Fruit fly (Drosophila melanogaster) whole organism, embryonic: Measurements from ENCODE around the gene Vps52.
A peak's percentile ranks its signal among the peaks of the same experiment; 100 is the strongest.

ENCODE experiments used
- Bgb ChIP-seq: fragments of 200-800 bp; sonication (Bioruptor generic); IDR thresholded peaks from 2 replicates; pipeline ENCODE4 v1.3.6; 2022; ENCODE audit warnings: missing biosample characterization, missing genetic modification characterization; ENCODE audit not compliant: partially characterized antibody
- CG10147 ChIP-seq: fragments of 200-800 bp; sonication (Bioruptor generic); optimal IDR thresholded peaks from 2 replicates; lab custom pipeline; 2019; ENCODE audit warnings: missing biosample characterization, mild to moderate bottlenecking, missing genetic modification characterization, moderate library complexity
- CG10267 ChIP-seq: fragments of 200-800 bp; sonication (Bioruptor generic); optimal IDR thresholded peaks from 2 replicates; lab custom pipeline; 2018; ENCODE audit warnings: missing biosample characterization, mild to moderate bottlenecking, missing genetic modification characterization, moderate library complexity
- CG10654 ChIP-seq: fragments of 200-800 bp; sonication (Bioruptor generic); optimal IDR thresholded peaks from 2 replicates; lab custom pipeline; 2016; ENCODE audit warnings: missing biosample characterization, missing genetic modification characterization
- CG11695 ChIP-seq: fragments of 200-800 bp; sonication (Bioruptor generic); IDR thresholded peaks from 3 replicates; pipeline ENCODE4 v1.3.6; 2022; ENCODE audit warnings: missing biosample characterization, missing genetic modification characterization
- CG12391 ChIP-seq: fragments of 200-800 bp; sonication (Bioruptor generic); optimal IDR thresholded peaks from 3 replicates; lab custom pipeline; 2018; ENCODE audit warnings: missing biosample characterization, mild to moderate bottlenecking, missing genetic modification characterization, moderate library complexity
- CG13123 ChIP-seq: fragments of 200-800 bp; sonication (Bioruptor generic); optimal IDR thresholded peaks from 2 replicates; lab custom pipeline; 2016; ENCODE audit warnings: missing biosample characterization, missing genetic modification characterization
- CG13424 ChIP-seq: fragments of 200-800 bp; sonication (Bioruptor generic); optimal IDR thresholded peaks from 2 replicates; lab custom pipeline; 2019; ENCODE audit warnings: missing biosample characterization, mild to moderate bottlenecking, missing genetic modification characterization, moderate library complexity
- CG13624 ChIP-seq: fragments of 200-800 bp; sonication (Bioruptor generic); optimal IDR thresholded peaks from 2 replicates; lab custom pipeline; 2016; ENCODE audit warnings: missing biosample characterization, missing genetic modification characterization
- CG15269 ChIP-seq: fragments of 200-800 bp; sonication (Bioruptor generic); optimal IDR thresholded peaks from 2 replicates; lab custom pipeline; 2018; ENCODE audit warnings: missing biosample characterization, mild to moderate bottlenecking, missing genetic modification characterization, moderate library complexity
- CG15514 ChIP-seq: fragments of 200-800 bp; sonication (Bioruptor generic); optimal IDR thresholded peaks from 3 replicates; lab custom pipeline; 2017; ENCODE audit warnings: missing biosample characterization, missing genetic modification characterization, mild to moderate bottlenecking, moderate library complexity, missing genetic modification reagents
- CG1602 ChIP-seq: fragments of 200-800 bp; sonication (Bioruptor generic); optimal IDR thresholded peaks from 3 replicates; lab custom pipeline; 2016; ENCODE audit warnings: missing biosample characterization, missing genetic modification characterization
- CG17912 ChIP-seq: fragments of 200-800 bp; sonication (Bioruptor generic); optimal IDR thresholded peaks from 2 replicates; lab custom pipeline; 2018; ENCODE audit warnings: missing biosample characterization, mild to moderate bottlenecking, missing genetic modification characterization
- CG18011 ChIP-seq: fragments of 200-800 bp; sonication (Bioruptor generic); optimal IDR thresholded peaks from 2 replicates; lab custom pipeline; 2017; ENCODE audit warnings: missing biosample characterization, missing genetic modification characterization, mild to moderate bottlenecking, moderate library complexity, missing genotype
- CG18619 ChIP-seq: fragments of 200-800 bp; sonication (Bioruptor generic); optimal IDR thresholded peaks from 3 replicates; lab custom pipeline; 2017; ENCODE audit warnings: missing biosample characterization, mild to moderate bottlenecking, missing genetic modification characterization
- CG2120 ChIP-seq: fragments of 200-800 bp; sonication (Bioruptor generic); optimal IDR thresholded peaks from 3 replicates; lab custom pipeline; 2016; ENCODE audit warnings: missing biosample characterization, missing genetic modification characterization
- CG33557 ChIP-seq: fragments of 200-800 bp; sonication (Bioruptor generic); optimal IDR thresholded peaks from 2 replicates; lab custom pipeline; 2019; ENCODE audit warnings: missing biosample characterization, mild to moderate bottlenecking, missing genetic modification characterization, moderate library complexity
- CG3847 ChIP-seq: fragments of 200-800 bp; sonication (Bioruptor generic); IDR thresholded peaks from 2 replicates; pipeline ENCODE4 v1.3.6; 2022; ENCODE audit warnings: missing biosample characterization, missing genetic modification characterization
- CG4360 ChIP-seq: fragments of 200-800 bp; sonication (Bioruptor generic); IDR thresholded peaks from 2 replicates; pipeline ENCODE4 v1.3.6; 2022; ENCODE audit warnings: missing biosample characterization, missing genetic modification characterization
- CG5180 ChIP-seq: fragments of 200-800 bp; sonication (Bioruptor generic); optimal IDR thresholded peaks from 3 replicates; lab custom pipeline; 2017; ENCODE audit warnings: missing biosample characterization, missing genetic modification characterization, mild to moderate bottlenecking, moderate library complexity, missing genetic modification reagents
- CG6654 ChIP-seq: fragments of 200-800 bp; sonication (Bioruptor generic); optimal IDR thresholded peaks from 2 replicates; lab custom pipeline; 2017; ENCODE audit warnings: missing biosample characterization, mild to moderate bottlenecking, missing genetic modification characterization
- CG6813 ChIP-seq: fragments of 200-800 bp; sonication (Bioruptor generic); optimal IDR thresholded peaks from 2 replicates; lab custom pipeline; 2017; ENCODE audit warnings: missing biosample characterization, missing genetic modification characterization, mild to moderate bottlenecking, moderate library complexity, missing genetic modification reagents
- CG6854 ChIP-seq: fragments of 200-800 bp; sonication (Bioruptor generic); optimal IDR thresholded peaks from 3 replicates; lab custom pipeline; 2017; ENCODE audit warnings: missing biosample characterization, mild to moderate bottlenecking, missing genetic modification characterization
- CG7357 ChIP-seq: fragments of 200-800 bp; sonication (Bioruptor generic); IDR thresholded peaks from 3 replicates; pipeline ENCODE4 v1.3.6; 2022; ENCODE audit warnings: missing biosample characterization, missing genetic modification characterization
- CG8359 ChIP-seq: fragments of 200-800 bp; sonication (Bioruptor generic); optimal IDR thresholded peaks from 2 replicates; lab custom pipeline; 2017; ENCODE audit warnings: missing biosample characterization, mild to moderate bottlenecking, missing genetic modification characterization, borderline replicate concordance
- CG9932 ChIP-seq: fragments of 200-800 bp; sonication (Bioruptor generic); IDR thresholded peaks from 2 replicates; pipeline ENCODE4 v1.3.6; 2022; ENCODE audit warnings: missing biosample characterization, missing genetic modification characterization
- CoRest ChIP-seq: fragments of 200-800 bp; sonication (Bioruptor generic); optimal IDR thresholded peaks from 3 replicates; lab custom pipeline; 2018; ENCODE audit warnings: missing biosample characterization, mild to moderate bottlenecking, missing genetic modification characterization, moderate library complexity
- Drgx ChIP-seq: fragments of 200-800 bp; sonication (Bioruptor generic); IDR thresholded peaks from 2 replicates; pipeline ENCODE4 v1.3.6; 2022; ENCODE audit warnings: missing biosample characterization, missing genetic modification characterization
- Hsf ChIP-seq: fragments of 200-800 bp; sonication (Bioruptor generic); optimal IDR thresholded peaks from 3 replicates; lab custom pipeline; 2016; ENCODE audit warnings: missing biosample characterization, missing genetic modification characterization
- MESR4 ChIP-seq: fragments of 200-800 bp; sonication (Bioruptor generic); optimal IDR thresholded peaks from 2 replicates; lab custom pipeline; 2018; ENCODE audit warnings: missing biosample characterization, mild to moderate bottlenecking, missing genetic modification characterization, moderate library complexity
- Meics ChIP-seq: fragments of 200-800 bp; sonication (Bioruptor generic); optimal IDR thresholded peaks from 2 replicates; lab custom pipeline; 2017; ENCODE audit warnings: missing biosample characterization, mild to moderate bottlenecking, missing genetic modification characterization
- Myb ChIP-seq: fragments of 200-800 bp; sonication (Bioruptor generic); optimal IDR thresholded peaks from 2 replicates; lab custom pipeline; 2016; ENCODE audit warnings: missing biosample characterization, missing genetic modification characterization
- Oaz ChIP-seq: fragments of 200-800 bp; sonication (Bioruptor generic); IDR thresholded peaks from 2 replicates; pipeline ENCODE4 v1.3.6; 2022; ENCODE audit warnings: missing biosample characterization, missing genetic modification characterization
- Six4 ChIP-seq: fragments of 200-800 bp; sonication (Bioruptor generic); optimal IDR thresholded peaks from 2 replicates; lab custom pipeline; 2016; ENCODE audit warnings: missing biosample characterization, missing genetic modification characterization
- Taf1 ChIP-seq: fragments of 200-800 bp; sonication (Bioruptor generic); IDR thresholded peaks from 2 replicates; pipeline ENCODE4 v1.3.6; 2022; ENCODE audit warnings: missing biosample characterization, missing genetic modification characterization
- chif ChIP-seq, 2 experiments: fragments of 200-800 bp; sonication (Bioruptor generic); optimal IDR thresholded peaks; 3 replicates each; lab custom pipeline; 2016; ENCODE audit warnings: missing biosample characterization in 2 of 2, missing genetic modification characterization in 2 of 2
- gfzf ChIP-seq: fragments of 200-800 bp; sonication (Bioruptor generic); optimal IDR thresholded peaks from 2 replicates; lab custom pipeline; 2016; ENCODE audit warnings: missing biosample characterization, mild to moderate bottlenecking, missing genetic modification characterization, moderate library complexity
- ham ChIP-seq: fragments of 200-800 bp; sonication (Bioruptor generic); IDR thresholded peaks from 2 replicates; pipeline ENCODE4 v1.3.6; 2022; ENCODE audit warnings: missing biosample characterization, missing genetic modification characterization
- her ChIP-seq: fragments of 200-800 bp; sonication (Bioruptor generic); optimal IDR thresholded peaks from 2 replicates; lab custom pipeline; 2016; ENCODE audit warnings: missing biosample characterization, missing genetic modification characterization
- jigr1 ChIP-seq: fragments of 200-800 bp; sonication (Bioruptor generic); IDR thresholded peaks from 3 replicates; pipeline ENCODE4 v1.3.6; 2022; ENCODE audit warnings: missing biosample characterization, missing genetic modification characterization
- prd ChIP-seq, 3 experiments: fragments of >200 bp in 2 of 3; fragments of 200-800 bp in 1 of 3; sonication (Bioruptor generic) in 1 of 3; optimal IDR thresholded peaks in 2 of 3; IDR thresholded peaks in 1 of 3; 2 replicates in 2 of 3; 3 replicates in 1 of 3; pipeline versions ENCODE4 v1.3.6 to Lab custom; 2017 to 2022; ENCODE audit warnings: missing biosample characterization in 1 of 3, missing genetic modification characterization in 1 of 3
- pum ChIP-seq: fragments of 200-800 bp; sonication (Bioruptor generic); optimal IDR thresholded peaks from 2 replicates; lab custom pipeline; 2016; ENCODE audit warnings: missing biosample characterization, missing genetic modification characterization
- repo ChIP-seq: fragments of 200-800 bp; sonication (Bioruptor generic); optimal IDR thresholded peaks from 2 replicates; lab custom pipeline; 2016; ENCODE audit warnings: missing biosample characterization, missing genetic modification characterization
- row ChIP-seq: fragments of 200-800 bp; sonication (Bioruptor generic); IDR thresholded peaks from 3 replicates; pipeline ENCODE4 v1.3.6; 2022; ENCODE audit warnings: missing biosample characterization, missing genetic modification characterization
- slbo ChIP-seq: fragments of 200-800 bp; sonication (Bioruptor generic); IDR thresholded peaks from 2 replicates; pipeline ENCODE4 v1.3.6; 2022; ENCODE audit warnings: missing biosample characterization, missing genetic modification characterization
- wdn ChIP-seq: fragments of 200-800 bp; sonication (Bioruptor generic); IDR thresholded peaks from 2 replicates; pipeline ENCODE4 v1.3.6; 2022; ENCODE audit warnings: missing biosample characterization, missing genetic modification characterization
- zen ChIP-seq: fragments of 200-800 bp; sonication (Bioruptor generic); optimal IDR thresholded peaks from 3 replicates; lab custom pipeline; 2018; ENCODE audit warnings: missing biosample characterization, mild to moderate bottlenecking, missing genetic modification characterization, moderate library complexity
- zf30C ChIP-seq: fragments of 200-800 bp; sonication (Bioruptor generic); optimal IDR thresholded peaks from 3 replicates; lab custom pipeline; 2018; ENCODE audit warnings: missing biosample characterization, mild to moderate bottlenecking, missing genetic modification characterization
- zfh2 ChIP-seq: fragments of 200-800 bp; sonication (Bioruptor generic); optimal IDR thresholded peaks from 2 replicates; lab custom pipeline; 2016; ENCODE audit warnings: missing biosample characterization, missing genetic modification characterization

The Vps52 gene

DNA sequence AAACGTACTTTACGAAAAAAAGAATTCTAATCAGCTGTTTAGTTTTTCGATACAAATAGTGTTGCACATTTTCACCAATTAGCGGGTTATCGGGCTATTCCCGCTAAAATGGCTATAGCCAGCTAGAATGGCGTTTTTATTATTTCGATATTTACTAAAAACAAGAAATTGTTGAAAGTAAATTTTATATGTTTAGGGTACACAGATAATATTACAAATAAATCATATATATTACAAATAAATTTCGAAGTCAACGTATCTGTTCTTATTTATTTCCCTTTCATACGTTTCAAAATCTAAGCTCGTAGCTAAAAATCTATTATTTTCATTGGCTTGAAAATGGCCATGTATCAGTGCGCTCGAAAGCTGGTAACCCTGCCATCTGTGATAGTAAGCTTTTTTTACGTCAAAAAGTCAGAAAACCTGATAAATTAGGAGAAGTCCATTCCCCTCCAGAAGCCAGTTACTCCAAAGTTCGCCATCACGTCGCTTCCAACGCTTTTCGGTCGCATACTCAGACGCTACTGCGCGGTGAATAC lies 3.8 kb downstream of the Vps52 start, which contains the start of the genes CG7382 and cl (continued):
- peak; percentile 42 for TF ChIP-seq zen (tag; lab: Kevin White, UChicago)
- peak; percentile 76 for TF ChIP-seq CG9932 (GFP tag; lab: Robert Waterston, UW)
- no peak for TF ChIP-seq CG6654 (GFP tag; lab: Kevin White, UChicago)
- TF ChIP-seq CG4360 (GFP tag; lab: Robert Waterston, UW) = 0 out of 2 replicates have a peak, but pooled peaks have one; percentile 38
- no peak for TF ChIP-seq CG18011 (GFP tag; lab: Kevin White, UChicago)
- no peak for TF ChIP-seq CG13624 (GFP tag; lab: Kevin White, UChicago)
- peak; percentile 35 for TF ChIP-seq CG15269 (tag; lab: Kevin White, UChicago)
- peak; percentile 64 for TF ChIP-seq CG10267 (tag; lab: Kevin White, UChicago)
- TF ChIP-seq CG10147 (GFP tag; lab: Kevin White, UChicago) = peak; percentile 26
- TF ChIP-seq chif (GFP tag; optimal IDR thresholded peaks at IDR 0.05; lab: Kevin White, UChicago) = no peak
- peak; percentile 73 for TF ChIP-seq CG13424 (tag; lab: Kevin White, UChicago)
- TF ChIP-seq Six4 (GFP tag; lab: Kevin White, UChicago) = no peak
- peak; percentile 36 for TF ChIP-seq CG10654
- no peak for TF ChIP-seq CG5180
- peak; percentile 25 for TF ChIP-seq zfh2 (GFP tag; lab: Kevin White, UChicago)
- TF ChIP-seq gfzf = peak; percentile 60
- peak; percentile 93 for TF ChIP-seq row (GFP tag; lab: Robert Waterston, UW)
- no peak for TF ChIP-seq CG8359 (GFP tag; lab: Kevin White, UChicago)
- TF ChIP-seq Hsf (GFP tag; lab: Kevin White, UChicago) = peak; percentile 24
- TF ChIP-seq Meics (GFP tag; lab: Kevin White, UChicago) = peak; percentile 16
- no peak for TF ChIP-seq pum (GFP tag; lab: Kevin White, UChicago)
- no peak for TF ChIP-seq prd (optimal IDR thresholded peaks at IDR 0.05; lab: Kevin White, UChicago)
- peak; percentile 27; the same call in 1 of the 3 replicates for TF ChIP-seq prd (GFP tag; IDR thresholded peaks at IDR 0.05; lab: Robert Waterston, UW)
- no peak for TF ChIP-seq CG11695
- no peak for TF ChIP-seq CG17912 (GFP tag; lab: Kevin White, UChicago)
- TF ChIP-seq wdn (GFP tag; lab: Robert Waterston, UW) = no peak
- peak; percentile 27 for TF ChIP-seq CG18619 (GFP tag; lab: Kevin White, UChicago)
- TF ChIP-seq Oaz (GFP tag; lab: Robert Waterston, UW) = no peak
- TF ChIP-seq CG6813 (GFP tag; lab: Kevin White, UChicago) = no peak
- TF ChIP-seq zf30C = no peak
- TF ChIP-seq CoRest (tag; lab: Kevin White, UChicago) = peak; percentile 76
- peak; percentile 12 for TF ChIP-seq CG1602 (GFP tag; lab: Kevin White, UChicago)
- no peak for TF ChIP-seq CG6854 (GFP tag; lab: Kevin White, UChicago)
- TF ChIP-seq her (GFP tag; lab: Kevin White, UChicago) = no peak
- no peak for TF ChIP-seq CG13123 (GFP tag; lab: Kevin White, UChicago)
- TF ChIP-seq repo (GFP tag; lab: Kevin White, UChicago) = no peak
- peak; percentile 46 for TF ChIP-seq MESR4
- peak; percentile 61 for TF ChIP-seq slbo (GFP tag; lab: Robert Waterston, UW)
- no peak for TF ChIP-seq Drgx
- TF ChIP-seq CG2120 (GFP tag; lab: Kevin White, UChicago) = peak; percentile 54
- peak; percentile 69 for TF ChIP-seq CG3847
- no peak for TF ChIP-seq ham (GFP tag; lab: Robert Waterston, UW)
- no peak for TF ChIP-seq jigr1 (GFP tag; lab: Robert Waterston, UW)
- TF ChIP-seq CG15514 (GFP tag; lab: Kevin White, UChicago) = peak; percentile 41
- TF ChIP-seq Bgb = no peak; the same call in 1 of the 2 replicates
- TF ChIP-seq CG12391 (tag; lab: Kevin White, UChicago) = peak; percentile 72
- TF ChIP-seq CG33557 (GFP tag; lab: Kevin White, UChicago) = no peak
- no peak for TF ChIP-seq Taf1 (GFP tag; lab: Robert Waterston, UW)
- TF ChIP-seq CG7357 (GFP tag; lab: Robert Waterston, UW) = no peak
- peak; percentile 10 for TF ChIP-seq Myb (GFP tag; lab: Kevin White, UChicago)
